Worm (Caenorhabditis elegans) whole organism, L1 larva: ENCODE results near the gene gst-41.

Source experiments
- ama-1 ChIP-seq: fragments of 150-350 bp; optimal IDR thresholded peaks from 2 replicates; lab custom pipeline; 2014
- fkh-10 ChIP-seq: sonication (generic microtip); optimal IDR thresholded peaks from 2 replicates; lab custom pipeline; 2017; ENCODE audit warnings: missing biosample characterization, missing genetic modification reagents, missing genetic modification characterization
- lir-3 ChIP-seq: sonication (generic microtip); optimal IDR thresholded peaks from 2 replicates; lab custom pipeline; 2016; ENCODE audit warnings: mild to moderate bottlenecking, missing genetic modification characterization, moderate library complexity, missing compliant biosample characterization; ENCODE audit not compliant: poor library complexity
- pag-3 ChIP-seq: sonication (generic microtip); optimal IDR thresholded peaks from 2 replicates; lab custom pipeline; 2017; ENCODE audit warnings: missing genetic modification characterization, mild to moderate bottlenecking, missing compliant biosample characterization, antibody characterized with exemption, borderline replicate concordance; ENCODE audit not compliant: insufficient read depth
- ztf-11 ChIP-seq, 2 experiments: sonication (generic microtip); optimal IDR thresholded peaks; 2 replicates each; lab custom pipeline; 2016 to 2017; ENCODE audit warnings: missing genetic modification characterization in 2 of 2, missing biosample characterization in 1 of 2, missing compliant biosample characterization in 1 of 2

DNA sequence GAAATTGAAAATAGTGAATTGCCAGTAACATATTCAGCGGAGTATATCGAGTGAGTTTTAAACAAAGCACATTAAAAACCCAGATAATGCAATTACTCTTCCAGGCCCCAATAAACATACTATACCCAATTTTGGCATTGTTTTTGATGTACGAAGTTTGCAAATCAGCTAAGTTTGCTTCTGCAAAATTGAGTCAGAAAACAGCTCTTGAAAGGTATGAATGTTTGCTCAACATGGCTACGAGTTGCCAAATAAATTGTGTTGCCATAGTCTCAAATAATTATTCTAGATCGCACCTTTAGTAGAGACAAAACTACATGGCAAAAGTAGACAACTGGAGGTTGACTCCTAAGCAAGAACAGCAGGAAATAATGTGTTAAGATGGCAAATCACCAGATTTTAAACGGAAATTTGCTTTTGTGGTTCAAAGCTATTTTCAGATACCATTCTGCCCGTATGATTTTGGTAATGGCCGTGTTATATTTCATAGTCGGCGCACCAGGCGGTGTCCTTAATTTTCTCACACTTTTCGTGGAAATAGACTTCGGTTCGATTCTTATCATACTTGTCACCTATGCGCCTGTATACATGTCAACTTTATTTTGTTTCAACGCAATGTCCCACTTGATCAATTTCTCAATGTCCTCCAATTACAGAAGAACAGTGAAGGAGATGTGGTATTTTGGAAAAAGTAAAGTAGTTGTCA is 33.5 kb upstream of the gst-41 start:
- TF ChIP-seq lir-3 (tag; lab: Kevin White, UChicago) (peak; percentile 21), fkh-10 (GFP tag; lab: Kevin White, UChicago) (no peak), ztf-11 (tag; optimal IDR thresholded peaks at IDR 0.05; lab: Kevin White, UChicago) (no peak), ama-1 (peak; percentile 52), pag-3 (tag; lab: Kevin White, UChicago) (no peak)
